Fruit fly (Drosophila melanogaster) whole organism, prepupa: ENCODE measurements around the gene Samuel.
A peak's percentile ranks its signal among the peaks of the same experiment; 100 is the strongest.

Experiments
- Blimp-1 ChIP-seq: fragments of 200-800 bp; sonication (Bioruptor generic); optimal IDR thresholded peaks from 3 replicates; lab custom pipeline; 2017; ENCODE audit warnings: missing biosample characterization, missing genetic modification characterization, mild to moderate bottlenecking, moderate library complexity, missing genetic modification reagents
- CG10631 ChIP-seq: fragments of 200-800 bp; sonication (Bioruptor generic); optimal IDR thresholded peaks from 2 replicates; lab custom pipeline; 2016; ENCODE audit warnings: missing biosample characterization, missing genetic modification characterization
- CG11294 ChIP-seq: fragments of 200-800 bp; sonication (Bioruptor generic); IDR thresholded peaks from 2 replicates; pipeline ENCODE4 v1.3.6; 2022; ENCODE audit warnings: missing biosample characterization, missing genetic modification characterization
- CG11902 ChIP-seq: fragments of 200-800 bp; sonication (Bioruptor generic); optimal IDR thresholded peaks from 3 replicates; lab custom pipeline; 2016; ENCODE audit warnings: missing biosample characterization, missing genetic modification characterization
- CG3032 ChIP-seq: fragments of 200-800 bp; optimal IDR thresholded peaks from 2 replicates; lab custom pipeline; 2019; ENCODE audit warnings: missing biosample characterization, mild to moderate bottlenecking, missing genetic modification characterization, moderate library complexity
- CG32006 ChIP-seq: fragments of 200-800 bp; sonication (Bioruptor generic); optimal IDR thresholded peaks from 3 replicates; lab custom pipeline; 2017; ENCODE audit warnings: missing biosample characterization, mild to moderate bottlenecking, missing genetic modification characterization
- CG34406 ChIP-seq: fragments of 200-800 bp; sonication (Bioruptor generic); optimal IDR thresholded peaks from 3 replicates; lab custom pipeline; 2016; ENCODE audit warnings: missing biosample characterization, missing genetic modification characterization
- CG3919 ChIP-seq: fragments of 200-800 bp; sonication (Bioruptor generic); optimal IDR thresholded peaks from 3 replicates; lab custom pipeline; 2016; ENCODE audit warnings: missing biosample characterization, missing genetic modification characterization
- CG6163 ChIP-seq: fragments of 200-800 bp; sonication (Bioruptor generic); IDR thresholded peaks from 3 replicates; pipeline ENCODE4 v1.3.6; 2022; ENCODE audit warnings: missing biosample characterization, missing genetic modification characterization
- CG6276 ChIP-seq: fragments of 200-800 bp; sonication (Bioruptor generic); optimal IDR thresholded peaks from 2 replicates; lab custom pipeline; 2017; ENCODE audit warnings: missing biosample characterization, mild to moderate bottlenecking, missing genetic modification characterization
- CG6854 ChIP-seq: fragments of 200-800 bp; sonication (Bioruptor generic); optimal IDR thresholded peaks from 2 replicates; lab custom pipeline; 2017; ENCODE audit warnings: missing biosample characterization, mild to moderate bottlenecking, missing genetic modification characterization
- CG7368 ChIP-seq: fragments of 200-800 bp; sonication (Bioruptor generic); optimal IDR thresholded peaks from 3 replicates; lab custom pipeline; 2016; ENCODE audit warnings: missing biosample characterization, missing genetic modification characterization
- CG8319 ChIP-seq: fragments of 200-800 bp; sonication (Bioruptor generic); optimal IDR thresholded peaks from 3 replicates; lab custom pipeline; 2016; ENCODE audit warnings: missing biosample characterization, missing genetic modification characterization
- Eip75B ChIP-seq: fragments of 200-800 bp; sonication (Bioruptor generic); optimal IDR thresholded peaks from 3 replicates; lab custom pipeline; 2016; ENCODE audit warnings: missing biosample characterization, missing genetic modification characterization
- Eip78C ChIP-seq: fragments of 200-800 bp; sonication (Bioruptor generic); peaks from one replicate; lab custom pipeline; 2016; ENCODE audit warnings: missing biosample characterization, missing genetic modification characterization
- Eip93F ChIP-seq: fragments of 200-800 bp; sonication (Bioruptor generic); optimal IDR thresholded peaks from 2 replicates; lab custom pipeline; 2016; ENCODE audit warnings: missing biosample characterization, mild to moderate bottlenecking, missing genetic modification characterization
- Ets21C ChIP-seq: fragments of 200-800 bp; sonication (Bioruptor generic); optimal IDR thresholded peaks from 3 replicates; lab custom pipeline; 2016; ENCODE audit warnings: missing biosample characterization, missing genetic modification characterization
- Hr4 ChIP-seq: fragments of 200-800 bp; sonication (Bioruptor generic); optimal IDR thresholded peaks from 3 replicates; lab custom pipeline; 2016; ENCODE audit warnings: missing biosample characterization, missing genetic modification characterization
- Met ChIP-seq: fragments of 200-800 bp; sonication (Bioruptor generic); optimal IDR thresholded peaks from 3 replicates; lab custom pipeline; 2016; ENCODE audit warnings: missing biosample characterization, missing genetic modification characterization
- Smox ChIP-seq: fragments of 200-800 bp; sonication (Bioruptor generic); optimal IDR thresholded peaks from 3 replicates; lab custom pipeline; 2016; ENCODE audit warnings: missing biosample characterization, missing genetic modification characterization
- Sox102F ChIP-seq: fragments of 200-800 bp; sonication (Bioruptor generic); optimal IDR thresholded peaks from 2 replicates; lab custom pipeline; 2016; ENCODE audit warnings: missing biosample characterization, mild to moderate bottlenecking, missing genetic modification characterization
- Sox14 ChIP-seq: fragments of 200-800 bp; sonication (Bioruptor generic); optimal IDR thresholded peaks from 3 replicates; lab custom pipeline; 2016; ENCODE audit warnings: missing biosample characterization, missing genetic modification characterization
- Sox15 ChIP-seq: fragments of 200-800 bp; sonication (Bioruptor generic); optimal IDR thresholded peaks from 3 replicates; lab custom pipeline; 2016; ENCODE audit warnings: missing biosample characterization, missing genetic modification characterization
- achi ChIP-seq: fragments of 200-800 bp; sonication (Bioruptor generic); optimal IDR thresholded peaks from 3 replicates; lab custom pipeline; 2016; ENCODE audit warnings: missing biosample characterization, missing genetic modification characterization
- dsx ChIP-seq: fragments of 200-800 bp; optimal IDR thresholded peaks from 3 replicates; lab custom pipeline; 2019; ENCODE audit warnings: missing biosample characterization, mild to moderate bottlenecking, missing genetic modification characterization, moderate library complexity; ENCODE audit not compliant: poor library complexity, severe bottlenecking
- eg ChIP-seq: fragments of 200-800 bp; sonication (Bioruptor generic); IDR thresholded peaks from 3 replicates; pipeline ENCODE4 v1.3.6; 2022; ENCODE audit warnings: missing biosample characterization, missing genetic modification characterization
- fd59A ChIP-seq: fragments of 200-800 bp; sonication (Bioruptor generic); optimal IDR thresholded peaks from 2 replicates; lab custom pipeline; 2017; ENCODE audit warnings: missing biosample characterization, mild to moderate bottlenecking, missing genetic modification characterization, missing genetic modification reagents
- fd85E ChIP-seq: fragments of 200-800 bp; sonication (Bioruptor generic); optimal IDR thresholded peaks from 3 replicates; lab custom pipeline; 2016; ENCODE audit warnings: missing biosample characterization, missing genetic modification characterization
- fkh ChIP-seq: fragments of 200-800 bp; sonication (Bioruptor generic); optimal IDR thresholded peaks from 3 replicates; lab custom pipeline; 2017; ENCODE audit warnings: missing biosample characterization, mild to moderate bottlenecking, missing genetic modification characterization, moderate library complexity
- lz ChIP-seq: fragments of 200-800 bp; sonication (Bioruptor generic); optimal IDR thresholded peaks from 3 replicates; lab custom pipeline; 2016; ENCODE audit warnings: missing biosample characterization, missing genetic modification characterization
- pdm3 ChIP-seq: fragments of 200-800 bp; sonication (Bioruptor generic); optimal IDR thresholded peaks from 3 replicates; lab custom pipeline; 2016; ENCODE audit warnings: missing biosample characterization, missing genetic modification characterization
- salr ChIP-seq, 2 experiments: fragments of 200-800 bp; sonication (Bioruptor generic); optimal IDR thresholded peaks; 3 replicates each; lab custom pipeline; 2016 to 2018; ENCODE audit warnings: missing biosample characterization in 2 of 2, missing genetic modification characterization in 2 of 2, mild to moderate bottlenecking in 1 of 2
- spab ChIP-seq: fragments of 200-800 bp; sonication (Bioruptor generic); optimal IDR thresholded peaks from 2 replicates; lab custom pipeline; 2017; ENCODE audit warnings: missing biosample characterization, mild to moderate bottlenecking, missing genetic modification characterization, missing genetic modification reagents
- svp ChIP-seq: fragments of 200-800 bp; sonication (Bioruptor generic); peaks from one replicate; lab custom pipeline; 2016; ENCODE audit warnings: missing biosample characterization, missing genetic modification characterization
- topi ChIP-seq: fragments of 200-800 bp; sonication (Bioruptor generic); optimal IDR thresholded peaks from 3 replicates; lab custom pipeline; 2016; ENCODE audit warnings: missing biosample characterization, missing genetic modification characterization
- vri ChIP-seq: fragments of 200-800 bp; sonication (Bioruptor generic); optimal IDR thresholded peaks from 3 replicates; lab custom pipeline; 2016; ENCODE audit warnings: missing biosample characterization, mild to moderate bottlenecking, missing genetic modification characterization

Gene Samuel

dm6 chr2L:11048307-11048706 is 18.5 kb downstream of the Samuel start (continued):
- no peak for TF ChIP-seq CG6854 (GFP tag; lab: Kevin White, UChicago)
- TF ChIP-seq spab (GFP tag; lab: Kevin White, UChicago), result peak; percentile 33
- 0 out of 3 replicates have a peak, but pooled peaks have one; percentile 30 for TF ChIP-seq CG6163 (GFP tag; lab: Robert Waterston, UW)
- peak; percentile 41 for TF ChIP-seq CG3919
- no peak for TF ChIP-seq fd59A (GFP tag; lab: Kevin White, UChicago)
- peak; percentile 0 for TF ChIP-seq Hr4 (GFP tag; lab: Kevin White, UChicago)
- TF ChIP-seq Smox (GFP tag; lab: Kevin White, UChicago), result no peak
- TF ChIP-seq CG11902 (GFP tag; lab: Kevin White, UChicago), result no peak
- no peak for TF ChIP-seq CG8319 (GFP tag; lab: Kevin White, UChicago)
- TF ChIP-seq CG3032 (tag; lab: Kevin White, UChicago), result peak; percentile 59
- no peak for TF ChIP-seq CG6276 (GFP tag; lab: Kevin White, UChicago)
- TF ChIP-seq lz (GFP tag; lab: Kevin White, UChicago), result no peak
- TF ChIP-seq eg, result no peak

- TF ChIP-seq achi, result no peak
- TF ChIP-seq CG10631 (GFP tag; lab: Kevin White, UChicago), result no peak
- peak; percentile 20 for TF ChIP-seq topi (GFP tag; lab: Kevin White, UChicago)
- peak; percentile 19 for TF ChIP-seq Met (GFP tag; lab: Kevin White, UChicago)
- peak; percentile 1 for TF ChIP-seq Sox14 (GFP tag; lab: Kevin White, UChicago)
- peak; percentile 3 for TF ChIP-seq Sox102F (GFP tag; lab: Kevin White, UChicago)
- no peak for TF ChIP-seq spab (GFP tag; lab: Kevin White, UChicago)
- no peak for TF ChIP-seq CG7368 (GFP tag; lab: Kevin White, UChicago)
- TF ChIP-seq CG11294 (GFP tag; lab: Robert Waterston, UW), result no peak
- no peak for TF ChIP-seq Eip78C (GFP tag; lab: Kevin White, UChicago)
- peak; percentile 51 for TF ChIP-seq fkh (GFP tag; lab: Kevin White, UChicago)
- no peak for TF ChIP-seq pdm3 (GFP tag; lab: Kevin White, UChicago)
- TF ChIP-seq CG6276 (GFP tag; lab: Kevin White, UChicago), result no peak
- no peak for TF ChIP-seq Blimp-1 (GFP tag; lab: Kevin White, UChicago)
- TF ChIP-seq vri, result peak; percentile 61
- TF ChIP-seq fd85E (GFP tag; lab: Kevin White, UChicago), result no peak
- peak; percentile 29 for TF ChIP-seq Eip93F (GFP tag; lab: Kevin White, UChicago)
Observed at dm6 chr2L:11046051-11046450, 20.7 kb downstream of the Samuel start.

- no peak for TF ChIP-seq CG32006 (GFP tag; lab: Kevin White, UChicago)
- no peak for TF ChIP-seq Sox102F (GFP tag; lab: Kevin White, UChicago)
- TF ChIP-seq salr (GFP tag; optimal IDR thresholded peaks at IDR 0.05; lab: Kevin White, UChicago), result no peak
- peak; percentile 66 for TF ChIP-seq svp
- no peak for TF ChIP-seq spab (GFP tag; lab: Kevin White, UChicago)
- TF ChIP-seq eg, result no peak
- no peak for TF ChIP-seq Blimp-1 (GFP tag; lab: Kevin White, UChicago)
- TF ChIP-seq lz (GFP tag; lab: Kevin White, UChicago), result no peak
- peak; percentile 35 for TF ChIP-seq vri
- no peak for TF ChIP-seq CG34406 (GFP tag; lab: Kevin White, UChicago)
- TF ChIP-seq Sox15, result no peak
- no peak for TF ChIP-seq Ets21C (GFP tag; lab: Kevin White, UChicago)
- TF ChIP-seq Eip75B (GFP tag; lab: Kevin White, UChicago), result peak; percentile 5
- TF ChIP-seq dsx (GFP tag; lab: Kevin White, UChicago), result no peak
Observed at dm6 chr2L:11045467-11045914, 21.3 kb downstream of the Samuel start.
